Worm (Caenorhabditis elegans) whole organism, late embryonic: ENCODE data around the gene bas-1.

Experiments used
- ama-1 ChIP-seq: fragments of 150-350 bp; optimal IDR thresholded peaks from 2 replicates; lab custom pipeline; 2014
- ceh-18 ChIP-seq: sonication (generic microtip); optimal IDR thresholded peaks from 2 replicates; lab custom pipeline; 2016; ENCODE audit warnings: missing genetic modification characterization, missing compliant biosample characterization
- ceh-9 ChIP-seq: sonication (generic microtip); optimal IDR thresholded peaks from 2 replicates; lab custom pipeline; 2016; ENCODE audit warnings: mild to moderate bottlenecking, missing genetic modification characterization, inconsistent platforms, missing compliant biosample characterization
- dve-1 ChIP-seq: sonication (generic microtip); optimal IDR thresholded peaks from 2 replicates; lab custom pipeline; 2017; ENCODE audit warnings: antibody characterized with exemption, mild to moderate bottlenecking, missing genetic modification characterization, missing compliant biosample characterization
- elt-4 ChIP-seq: sonication (generic microtip); optimal IDR thresholded peaks from 2 replicates; lab custom pipeline; 2016; ENCODE audit warnings: missing genetic modification characterization, missing compliant biosample characterization
- ets-4 ChIP-seq: sonication (generic microtip); optimal IDR thresholded peaks from 2 replicates; lab custom pipeline; 2016; ENCODE audit warnings: missing genetic modification characterization, missing compliant biosample characterization
- fkh-6 ChIP-seq: sonication (generic microtip); optimal IDR thresholded peaks from 2 replicates; lab custom pipeline; 2016; ENCODE audit warnings: missing genetic modification characterization, missing compliant biosample characterization
- hlh-15 ChIP-seq: sonication (generic microtip); optimal IDR thresholded peaks from 2 replicates; lab custom pipeline; 2016; ENCODE audit warnings: missing genetic modification characterization, missing compliant biosample characterization
- hlh-8 ChIP-seq: sonication (generic microtip); optimal IDR thresholded peaks from 2 replicates; lab custom pipeline; 2016; ENCODE audit warnings: missing genotype, missing genetic modification characterization, missing compliant biosample characterization
- nhr-11 ChIP-seq: fragments of 150-350 bp; optimal IDR thresholded peaks from 2 replicates; lab custom pipeline; 2014; ENCODE audit warnings: missing biosample characterization, missing genetic modification characterization
- syd-9 ChIP-seq: sonication (generic microtip); optimal IDR thresholded peaks from 2 replicates; lab custom pipeline; 2016; ENCODE audit warnings: mild to moderate bottlenecking, missing genetic modification characterization, moderate library complexity, missing compliant biosample characterization
- unc-55 ChIP-seq: sonication (generic microtip); optimal IDR thresholded peaks from 2 replicates; lab custom pipeline; 2017; ENCODE audit warnings: missing biosample characterization, missing genetic modification reagents, missing genetic modification characterization

ce11 chrIII:5629225-5629624 is 17.2 kb downstream of the bas-1 start:
- TF ChIP-seq syd-9 (no peak), ama-1 (no peak), hlh-15 (tag; lab: Kevin White, UChicago) (no peak), fkh-6 (no peak), ets-4 (tag; lab: Kevin White, UChicago) (no peak), ceh-18 (tag; lab: Kevin White, UChicago) (no peak), ceh-9 (tag; lab: Kevin White, UChicago) (no peak), nhr-11 (tag; lab: Kevin White, UChicago) (no peak), unc-55 (no peak), dve-1 (no peak), elt-4 (tag; lab: Kevin White, UChicago) (no peak), hlh-8 (no peak)
